Worm (Caenorhabditis elegans) whole organism, late embryonic: ENCODE results near the gene R148.5.

ENCODE experiments used
- C08G9.2 ChIP-seq: sonication (generic microtip); optimal IDR thresholded peaks from 2 replicates; lab custom pipeline; 2016; ENCODE audit warnings: mild to moderate bottlenecking, missing genetic modification characterization, moderate library complexity, missing compliant biosample characterization
- K02D7.2 ChIP-seq: sonication (generic microtip); optimal IDR thresholded peaks from 2 replicates; lab custom pipeline; 2017; ENCODE audit warnings: mild to moderate bottlenecking, missing genetic modification characterization, missing compliant biosample characterization
- K09A11.1 ChIP-seq: sonication (generic microtip); optimal IDR thresholded peaks from 2 replicates; lab custom pipeline; 2017; ENCODE audit warnings: antibody characterized with exemption, mild to moderate bottlenecking, missing genetic modification characterization, missing compliant biosample characterization; ENCODE audit not compliant: insufficient read depth
- T23F11.4 ChIP-seq: fragments of 200-800 bp; sonication (Bioruptor generic); optimal IDR thresholded peaks from 2 replicates; lab custom pipeline; 2018; ENCODE audit warnings: mild to moderate bottlenecking, missing genetic modification characterization, missing compliant biosample characterization
- Y22D7AL.16 ChIP-seq: sonication (generic microtip); optimal IDR thresholded peaks from 2 replicates; lab custom pipeline; 2016; ENCODE audit warnings: missing genetic modification characterization, missing compliant biosample characterization
- ahr-1 ChIP-seq: sonication (generic microtip); optimal IDR thresholded peaks from 2 replicates; lab custom pipeline; 2016; ENCODE audit warnings: missing genetic modification characterization, missing compliant biosample characterization
- ama-1 ChIP-seq: fragments of 150-350 bp; optimal IDR thresholded peaks from 2 replicates; lab custom pipeline; 2014
- ceh-18 ChIP-seq: sonication (generic microtip); optimal IDR thresholded peaks from 2 replicates; lab custom pipeline; 2016; ENCODE audit warnings: missing genetic modification characterization, missing compliant biosample characterization
- ceh-19 ChIP-seq: fragments of 200-800 bp; sonication (Bioruptor generic); optimal IDR thresholded peaks from 2 replicates; lab custom pipeline; 2018; ENCODE audit warnings: mild to moderate bottlenecking, missing genetic modification characterization, missing compliant biosample characterization
- ceh-34 ChIP-seq: sonication (generic microtip); optimal IDR thresholded peaks from 2 replicates; lab custom pipeline; 2016; ENCODE audit warnings: mild to moderate bottlenecking, missing genetic modification characterization, missing compliant biosample characterization
- ceh-48 ChIP-seq: sonication (generic microtip); optimal IDR thresholded peaks from 2 replicates; lab custom pipeline; 2016; ENCODE audit warnings: missing genetic modification characterization, inconsistent platforms, missing compliant biosample characterization
- ceh-6 ChIP-seq: fragments of 200-800 bp; sonication (Bioruptor generic); optimal IDR thresholded peaks from 2 replicates; lab custom pipeline; 2018; ENCODE audit warnings: mild to moderate bottlenecking, missing genetic modification characterization, missing compliant biosample characterization
- ceh-9 ChIP-seq: sonication (generic microtip); optimal IDR thresholded peaks from 2 replicates; lab custom pipeline; 2016; ENCODE audit warnings: mild to moderate bottlenecking, missing genetic modification characterization, inconsistent platforms, missing compliant biosample characterization
- dmd-4 ChIP-seq: sonication (generic microtip); optimal IDR thresholded peaks from 2 replicates; lab custom pipeline; 2016; ENCODE audit warnings: borderline replicate concordance, missing genetic modification characterization, missing compliant biosample characterization
- elt-2 ChIP-seq: sonication (generic microtip); optimal IDR thresholded peaks from 2 replicates; lab custom pipeline; 2016; ENCODE audit warnings: missing genetic modification reagents, missing genetic modification characterization, missing compliant biosample characterization
- elt-4 ChIP-seq: sonication (generic microtip); optimal IDR thresholded peaks from 2 replicates; lab custom pipeline; 2016; ENCODE audit warnings: missing genetic modification characterization, missing compliant biosample characterization
- eyg-1 ChIP-seq: sonication (generic microtip); optimal IDR thresholded peaks from 2 replicates; lab custom pipeline; 2016; ENCODE audit warnings: missing genotype, missing genetic modification characterization, missing compliant biosample characterization
- fax-1 ChIP-seq: sonication (generic microtip); optimal IDR thresholded peaks from 2 replicates; lab custom pipeline; 2016; ENCODE audit warnings: missing genotype, missing genetic modification characterization, missing compliant biosample characterization
- fkh-10 ChIP-seq: fragments of 150-350 bp; optimal IDR thresholded peaks from 2 replicates; lab custom pipeline; 2014; ENCODE audit warnings: missing biosample characterization, missing genetic modification reagents, missing genetic modification characterization
- fkh-6 ChIP-seq: sonication (generic microtip); optimal IDR thresholded peaks from 2 replicates; lab custom pipeline; 2016; ENCODE audit warnings: missing genetic modification characterization, missing compliant biosample characterization
- hlh-13 ChIP-seq: fragments of 200-800 bp; sonication (Bioruptor generic); optimal IDR thresholded peaks from 2 replicates; lab custom pipeline; 2018; ENCODE audit warnings: mild to moderate bottlenecking, missing genetic modification characterization, missing compliant biosample characterization
- hlh-30 ChIP-seq: sonication (generic microtip); optimal IDR thresholded peaks from 2 replicates; lab custom pipeline; 2017; ENCODE audit warnings: antibody characterized with exemption, missing genetic modification characterization, missing compliant biosample characterization; ENCODE audit not compliant: insufficient read depth
- hlh-8 ChIP-seq: sonication (generic microtip); optimal IDR thresholded peaks from 2 replicates; lab custom pipeline; 2016; ENCODE audit warnings: missing genotype, missing genetic modification characterization, missing compliant biosample characterization
- lim-6 ChIP-seq: sonication (generic microtip); optimal IDR thresholded peaks from 2 replicates; lab custom pipeline; 2016; ENCODE audit warnings: missing genetic modification characterization, missing compliant biosample characterization
- lin-11 ChIP-seq: fragments of 200-800 bp; sonication (Bioruptor generic); optimal IDR thresholded peaks from 2 replicates; lab custom pipeline; 2018; ENCODE audit warnings: mild to moderate bottlenecking, missing genetic modification characterization, missing compliant biosample characterization
- odd-2 ChIP-seq: sonication (generic microtip); optimal IDR thresholded peaks from 2 replicates; lab custom pipeline; 2017; ENCODE audit warnings: antibody characterized with exemption, mild to moderate bottlenecking, missing genetic modification characterization, missing compliant biosample characterization
- pha-2 ChIP-seq: sonication (generic microtip); optimal IDR thresholded peaks from 2 replicates; lab custom pipeline; 2017; ENCODE audit warnings: mild to moderate bottlenecking, missing genetic modification characterization, missing compliant biosample characterization
- pha-4 ChIP-seq: fragments of 150-350 bp; optimal IDR thresholded peaks from 2 replicates; lab custom pipeline; 2018; ENCODE audit warnings: missing biosample characterization, missing genetic modification reagents, missing genetic modification characterization
- pqm-1 ChIP-seq: sonication (generic microtip); optimal IDR thresholded peaks from 2 replicates; lab custom pipeline; 2016; ENCODE audit warnings: missing genetic modification characterization, missing compliant biosample characterization
- pros-1 ChIP-seq: fragments of 150-350 bp; optimal IDR thresholded peaks from 2 replicates; lab custom pipeline; 2014; ENCODE audit warnings: missing biosample characterization, missing genetic modification reagents, missing genetic modification characterization
- sdc-2 ChIP-seq: sonication (generic microtip); optimal IDR thresholded peaks from 2 replicates; lab custom pipeline; 2016; ENCODE audit warnings: missing genotype, missing genetic modification characterization, missing compliant biosample characterization
- sox-2 ChIP-seq: fragments of 200-800 bp; sonication (Bioruptor generic); IDR thresholded peaks from 2 replicates; pipeline ENCODE4 v1.3.6; 2022; ENCODE audit warnings: missing genetic modification reagents, missing genetic modification characterization, missing compliant biosample characterization
- sox-4 ChIP-seq: sonication (generic microtip); optimal IDR thresholded peaks from 2 replicates; lab custom pipeline; 2017; ENCODE audit warnings: mild to moderate bottlenecking, missing genetic modification characterization, inconsistent platforms, missing compliant biosample characterization
- syd-9 ChIP-seq: sonication (generic microtip); optimal IDR thresholded peaks from 2 replicates; lab custom pipeline; 2016; ENCODE audit warnings: mild to moderate bottlenecking, missing genetic modification characterization, moderate library complexity, missing compliant biosample characterization
- unc-55 ChIP-seq: sonication (generic microtip); optimal IDR thresholded peaks from 2 replicates; lab custom pipeline; 2017; ENCODE audit warnings: missing biosample characterization, missing genetic modification reagents, missing genetic modification characterization
- unc-86 ChIP-seq: sonication (generic microtip); optimal IDR thresholded peaks from 2 replicates; lab custom pipeline; 2016; ENCODE audit warnings: missing genetic modification characterization, missing compliant biosample characterization
- zip-5 ChIP-seq: sonication (generic microtip); optimal IDR thresholded peaks from 2 replicates; lab custom pipeline; 2016; ENCODE audit warnings: missing genetic modification characterization, missing compliant biosample characterization
- ztf-16 ChIP-seq: sonication (generic microtip); optimal IDR thresholded peaks from 2 replicates; lab custom pipeline; 2017; ENCODE audit warnings: missing genetic modification characterization, missing compliant biosample characterization

Gene R148.5

DNA sequence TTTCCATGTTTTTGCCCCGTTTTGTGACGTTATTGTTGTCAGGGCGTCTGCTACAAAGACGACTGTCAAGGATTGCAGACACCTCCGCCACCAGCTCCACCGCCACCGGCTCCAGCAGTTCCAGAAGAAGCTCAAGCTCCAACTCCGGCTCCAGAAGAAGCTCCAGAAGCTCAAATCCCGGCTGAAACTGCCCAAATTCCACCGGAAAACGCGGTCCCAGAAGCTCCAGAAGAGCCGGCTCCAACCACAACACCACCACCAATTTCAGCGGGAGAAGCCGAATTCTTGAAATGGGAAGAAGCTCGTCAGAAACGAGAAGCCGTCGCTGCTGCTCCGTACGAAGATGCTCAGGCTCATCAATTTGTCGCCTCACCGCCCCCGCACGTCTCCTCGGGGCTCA, 11.3 kb downstream of the R148.5 start:
- TF ChIP-seq lin-11 (tag; lab: Kevin White, UChicago) (no peak), ama-1 (lab: Kevin White, UChicago) (no peak), fkh-10 (GFP tag; lab: Kevin White, UChicago) (no peak), hlh-13 (GFP tag; lab: Kevin White, UChicago) (no peak), unc-86 (no peak), eyg-1 (tag; lab: Kevin White, UChicago) (no peak), ceh-19 (no peak), lim-6 (tag; lab: Kevin White, UChicago) (no peak), ahr-1 (tag; lab: Kevin White, UChicago) (no peak), sox-4 (tag; lab: Kevin White, UChicago) (no peak), unc-55 (GFP tag; lab: Kevin White, UChicago) (no peak), sox-2 (no peak), ceh-9 (tag; lab: Kevin White, UChicago) (no peak), T23F11.4 (GFP tag; lab: Kevin White, UChicago) (no peak), pqm-1 (tag; lab: Kevin White, UChicago) (no peak), dmd-4 (tag; lab: Kevin White, UChicago) (no peak), K02D7.2 (no peak)

- TF ChIP-seq K09A11.1 (tag; lab: Kevin White, UChicago) (no peak), pros-1 (tag; lab: Kevin White, UChicago) (no peak)
Observed at ce11 chrIII:3179855-3180254, 14.4 kb downstream of the R148.5 start.

ce11 chrIII:3183377-3183776, 17.9 kb downstream of the R148.5 start, which contains the start of gene lmtr-5:
TSS of gene lmtr-5 (plus strand) at chrIII:3183677.
- TF ChIP-seq fkh-6 (tag; lab: Kevin White, UChicago) (no peak), C08G9.2 (no peak), pha-4 (tag; lab: Kevin White, UChicago) (no peak), syd-9 (no peak), elt-2 (tag; lab: Kevin White, UChicago) (no peak), odd-2 (tag; lab: Kevin White, UChicago) (no peak), sdc-2 (tag; lab: Kevin White, UChicago) (no peak), sox-2 (no peak), hlh-8 (tag; lab: Kevin White, UChicago) (no peak), ceh-34 (tag; lab: Kevin White, UChicago) (no peak), Y22D7AL.16 (tag; lab: Kevin White, UChicago) (no peak), ceh-48 (tag; lab: Kevin White, UChicago) (no peak), pha-2 (tag; lab: Kevin White, UChicago) (no peak), ceh-18 (tag; lab: Kevin White, UChicago) (no peak)

DNA sequence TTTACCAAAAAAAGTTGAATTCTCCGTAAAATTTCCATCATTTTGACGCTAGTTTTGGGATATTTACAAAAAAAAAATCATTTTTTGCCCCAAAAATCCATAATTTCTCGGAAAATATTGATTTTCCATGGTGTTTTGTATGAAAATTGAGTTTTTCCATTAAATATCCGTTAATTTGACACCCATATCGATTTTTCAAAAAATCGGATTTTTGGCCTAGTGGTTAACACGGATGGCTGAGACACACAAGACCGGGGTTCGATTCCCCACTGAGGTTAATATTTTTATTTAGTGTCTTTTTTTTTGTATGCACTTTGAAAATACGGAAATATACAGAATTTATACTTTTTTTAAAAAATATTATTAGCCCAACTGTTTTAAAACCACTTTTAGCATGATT, 19.8 kb downstream of the R148.5 start:
- TF ChIP-seq ceh-48 (tag; lab: Kevin White, UChicago) (no peak), ceh-19 (no peak), sox-2 (no peak), zip-5 (tag; lab: Kevin White, UChicago) (no peak), unc-86 (no peak), hlh-30 (no peak), elt-4 (no peak), ztf-16 (tag; lab: Kevin White, UChicago) (no peak), odd-2 (tag; lab: Kevin White, UChicago) (no peak), ceh-6 (no peak), pqm-1 (tag; lab: Kevin White, UChicago) (no peak), dmd-4 (tag; lab: Kevin White, UChicago) (no peak), fax-1 (tag; lab: Kevin White, UChicago) (no peak), C08G9.2 (no peak), sdc-2 (tag; lab: Kevin White, UChicago) (no peak)
